Worm (Caenorhabditis elegans): ENCODE measurements around the gene AH6.17.

DNA sequence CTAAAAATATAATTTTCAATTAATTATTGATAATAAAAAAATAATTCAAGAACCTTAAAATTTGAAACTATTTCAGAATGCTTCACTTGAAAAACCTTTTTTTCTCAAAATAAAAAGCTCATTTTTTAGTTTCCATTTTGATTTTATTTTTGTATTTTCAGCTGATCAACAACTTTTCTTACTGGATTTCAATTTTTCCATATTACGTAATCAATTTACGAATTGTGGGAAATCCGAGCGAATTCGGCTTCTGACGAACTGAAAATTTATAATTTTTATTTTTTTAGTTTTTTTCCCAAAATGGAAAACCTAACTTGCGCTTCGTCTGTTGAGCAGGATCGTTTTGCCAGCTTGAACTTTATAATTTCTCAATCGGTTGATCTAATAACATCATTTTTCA lies 14.5 kb downstream of the AH6.17 start, which contains the start of gene sra-8:
- TF ChIP-seq him-1 (tag; optimal IDR thresholded peaks at IDR 0.05) = no peak
- TF ChIP-seq dao-5 (tag; optimal IDR thresholded peaks at IDR 0.05) = no peak
- no peak for TF ChIP-seq W03F9.2 (tag; optimal IDR thresholded peaks at IDR 0.05)

Measured in whole organism, L4/young adult.